Fruit fly (Drosophila melanogaster): Measurements from ENCODE around the gene mRRF1.

Gene mRRF1

dm6 chr3L:9377198-9378035 is 13.3 kb downstream of the mRRF1 start, which contains the start of gene Hsp26:
Gene Hsp26 (minus strand): TSS chr3L:9377427.
- TF ChIP-seq Abd-B (GFP tag; optimal IDR thresholded peaks at IDR 0.05), result no peak
- peak; percentile 60 for TF ChIP-seq dmrt93B (GFP tag; optimal IDR thresholded peaks at IDR 0.05)
- no peak for TF ChIP-seq tai (GFP tag; optimal IDR thresholded peaks at IDR 0.05)
- peak; percentile 92 for TF ChIP-seq woc (GFP tag; optimal IDR thresholded peaks at IDR 0.05)
- no peak for TF ChIP-seq CrebA (GFP tag; optimal IDR thresholded peaks at IDR 0.05; ENCODE audit: borderline replicate concordance)
- TF ChIP-seq fru (GFP tag; optimal IDR thresholded peaks at IDR 0.05), result peak; percentile 95
- peak; percentile 96 for TF ChIP-seq ey (GFP tag; optimal IDR thresholded peaks at IDR 0.05)
- TF ChIP-seq Jra (GFP tag; optimal IDR thresholded peaks at IDR 0.05), result peak; percentile 87
- TF ChIP-seq Hnf4 (GFP tag; optimal IDR thresholded peaks at IDR 0.05), result peak; percentile 93
- no peak for TF ChIP-seq N (GFP tag; optimal IDR thresholded peaks at IDR 0.05)
- peak; percentile 89 for TF ChIP-seq sage (GFP tag; optimal IDR thresholded peaks at IDR 0.05)
- peak; percentile 67 for TF ChIP-seq Vsx2 (GFP tag; optimal IDR thresholded peaks at IDR 0.05; ENCODE audit: partially characterized antibody)
- peak; percentile 94 for TF ChIP-seq psq (GFP tag; optimal IDR thresholded peaks at IDR 0.05)
- TF ChIP-seq pan (optimal IDR thresholded peaks at IDR 0.05), result no peak
- peak; percentile 52 to 94 for TF ChIP-seq foxo (GFP tag; optimal IDR thresholded peaks at IDR 0.05)
- TF ChIP-seq h (GFP tag; optimal IDR thresholded peaks at IDR 0.05), result peak; percentile 97
- peak; percentile 97 for TF ChIP-seq brk (GFP tag; optimal IDR thresholded peaks at IDR 0.05)
- no peak for TF ChIP-seq CG9705 (GFP tag; optimal IDR thresholded peaks at IDR 0.05)
- TF ChIP-seq dl (GFP tag; optimal IDR thresholded peaks at IDR 0.05; ENCODE audit: insufficient read depth in 1 of 2, partially characterized antibody in 2 of 2), result peak; percentile 23 to 25
- TF ChIP-seq rgr (GFP tag; optimal IDR thresholded peaks at IDR 0.05), result peak; percentile 96
- TF ChIP-seq Rel (GFP tag; optimal IDR thresholded peaks at IDR 0.05), result peak; percentile 0
- peak; percentile 52 for TF ChIP-seq Rel (tag; optimal IDR thresholded peaks at IDR 0.05)
- peak; percentile 89 for TF ChIP-seq Sp1 (GFP tag; optimal IDR thresholded peaks at IDR 0.05)
- peak; percentile 86 for TF ChIP-seq CG32264 (GFP tag; optimal IDR thresholded peaks at IDR 0.05)
- peak; percentile 6 for TF ChIP-seq Hr83 (GFP tag; optimal IDR thresholded peaks at IDR 0.05; ENCODE audit: poor library complexity, severe bottlenecking)
- peak; percentile 84 for TF ChIP-seq HLH106 (tag; optimal IDR thresholded peaks at IDR 0.05)
- no peak for TF ChIP-seq usp (GFP tag; optimal IDR thresholded peaks at IDR 0.05)
- no peak for TF ChIP-seq GATAd (GFP tag; optimal IDR thresholded peaks at IDR 0.05)
- peak; percentile 59 for TF ChIP-seq dsf (GFP tag; optimal IDR thresholded peaks at IDR 0.05; ENCODE audit: borderline replicate concordance)
- TF ChIP-seq Mio (GFP tag; optimal IDR thresholded peaks at IDR 0.05), result peak; percentile 30
- no peak for TF ChIP-seq Dfd (GFP tag; optimal IDR thresholded peaks at IDR 0.05)
- TF ChIP-seq Dif (GFP tag; optimal IDR thresholded peaks at IDR 0.05; ENCODE audit: partially characterized antibody), result peak; percentile 66
- peak; percentile 75 for TF ChIP-seq sv (GFP tag; optimal IDR thresholded peaks at IDR 0.05)
- no peak for TF ChIP-seq lola (GFP tag; optimal IDR thresholded peaks at IDR 0.05)
- peak; percentile 79 for TF ChIP-seq jim (GFP tag; optimal IDR thresholded peaks at IDR 0.05)
- TF ChIP-seq Hr78 (GFP tag; optimal IDR thresholded peaks at IDR 0.05), result no peak
- no peak for TF ChIP-seq Myc (optimal IDR thresholded peaks at IDR 0.05)
- TF ChIP-seq OdsH (GFP tag; optimal IDR thresholded peaks at IDR 0.05), result peak; percentile 96
- TF ChIP-seq br (GFP tag; optimal IDR thresholded peaks at IDR 0.05), result peak; percentile 95

DNA sequence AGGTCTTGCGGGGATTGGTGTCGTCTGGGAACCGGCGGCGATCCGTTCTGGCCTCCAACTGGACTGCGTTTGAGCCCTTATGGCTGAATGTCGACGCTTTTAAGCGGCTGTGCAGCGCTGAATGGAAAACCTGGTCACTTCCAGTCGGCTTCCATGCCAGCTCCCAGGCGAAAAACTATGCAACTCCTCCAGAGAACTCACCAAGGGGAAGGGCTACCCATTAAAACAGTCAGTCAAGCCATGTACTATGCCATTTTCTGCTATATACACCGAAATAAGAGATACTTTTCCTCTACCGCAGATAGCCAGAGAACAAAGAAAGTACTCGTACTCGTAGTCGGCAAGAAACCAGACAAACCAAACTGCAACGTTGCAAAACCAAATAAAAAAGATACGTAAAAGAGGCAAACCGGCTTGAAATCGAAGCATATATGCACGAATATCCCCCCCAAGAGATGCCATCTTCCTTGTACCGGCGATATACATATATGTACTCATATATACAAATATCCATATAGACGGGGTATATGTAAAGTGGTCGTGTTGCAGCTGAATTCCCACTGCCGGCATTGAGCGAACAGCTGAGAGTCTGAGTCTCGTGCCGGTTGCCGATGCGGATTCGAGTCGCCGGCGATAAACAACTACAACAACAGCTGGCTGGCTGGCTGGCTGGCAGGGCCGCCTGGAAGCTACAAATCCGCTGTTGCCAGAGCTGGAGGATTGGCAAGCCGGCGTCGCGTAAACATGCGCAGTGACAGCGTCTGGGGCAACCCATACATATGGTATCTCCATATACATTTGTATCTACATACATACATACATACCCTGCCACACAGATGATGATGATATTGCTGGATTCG is 15.6 kb downstream of the mRRF1 start, which contains the start of gene Hsp67Ba:
Gene Hsp67Ba (minus strand): TSS at position 51 of the 860 bp plus-strand sequence.
- TF ChIP-seq woc (GFP tag; optimal IDR thresholded peaks at IDR 0.05) (peak; percentile 11), psq (GFP tag; optimal IDR thresholded peaks at IDR 0.05) (peak; percentile 49), Dif (GFP tag; optimal IDR thresholded peaks at IDR 0.05; ENCODE audit: partially characterized antibody) (peak; percentile 51), OdsH (GFP tag; optimal IDR thresholded peaks at IDR 0.05) (no peak), CrebA (GFP tag; optimal IDR thresholded peaks at IDR 0.05; ENCODE audit: borderline replicate concordance) (peak; percentile 51), fru (GFP tag; optimal IDR thresholded peaks at IDR 0.05) (peak; percentile 22), Hr83 (GFP tag; optimal IDR thresholded peaks at IDR 0.05; ENCODE audit: poor library complexity, severe bottlenecking) (peak; percentile 26), ey (GFP tag; optimal IDR thresholded peaks at IDR 0.05) (no peak)

Measured in whole organism, wandering third instar larva.